Fruit fly (Drosophila melanogaster) Kc167 (cell line): Measurements from ENCODE around the gene CG1628.

Source experiments
- Myc ChIP-seq: fragments of >200 bp; optimal IDR thresholded peaks from 2 replicates; lab custom pipeline; 2017; ENCODE audit warnings: missing external identifiers
- Sin3A ChIP-seq: fragments of >200 bp; optimal IDR thresholded peaks from 2 replicates; lab custom pipeline; 2018; ENCODE audit warnings: missing external identifiers
- h ChIP-seq: fragments of >200 bp; optimal IDR thresholded peaks from 3 replicates; lab custom pipeline; 2018; ENCODE audit warnings: missing external identifiers
- insv ChIP-seq: fragments of >200 bp; optimal IDR thresholded peaks from 3 replicates; lab custom pipeline; 2018; ENCODE audit warnings: missing external identifiers
- psq ChIP-seq: fragments of >200 bp; optimal IDR thresholded peaks from 2 replicates; lab custom pipeline; 2017; ENCODE audit warnings: missing external identifiers
- ttk ChIP-seq: sonication (Bioruptor generic); optimal IDR thresholded peaks from 2 replicates; lab custom pipeline; 2017; ENCODE audit warnings: missing external identifiers

CG1628 gene

DNA sequence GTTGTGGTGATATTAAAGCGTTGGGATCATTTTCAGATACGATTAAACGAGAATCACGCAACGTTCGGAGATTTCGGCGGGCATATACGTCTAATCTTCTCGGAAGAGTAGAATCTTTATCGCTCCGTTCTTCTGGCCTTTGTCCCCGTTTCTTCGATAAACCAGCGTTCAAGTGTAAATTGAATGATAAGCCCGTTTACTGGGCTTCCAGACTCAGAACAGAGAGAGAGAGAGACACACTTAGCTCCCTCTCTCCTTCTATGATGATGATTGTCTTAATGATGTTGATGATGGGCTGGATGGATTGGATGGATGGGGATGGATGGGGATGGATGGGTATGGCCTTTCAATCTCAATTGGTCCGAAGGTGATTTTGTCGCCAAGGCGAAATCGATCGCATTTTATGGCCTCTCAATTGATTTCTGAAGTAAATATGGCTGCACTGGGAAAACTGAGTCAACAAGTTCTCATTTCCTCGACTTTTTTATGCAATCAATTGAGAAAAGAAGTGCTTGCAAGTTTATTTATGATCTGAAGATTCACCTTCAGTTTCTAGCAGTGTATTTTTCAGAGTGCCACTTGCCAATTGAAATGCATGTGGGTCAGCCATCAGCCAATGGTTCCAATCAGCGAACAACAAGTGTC, 21.9 kb downstream of the CG1628 start:
- no peak for TF ChIP-seq Sin3A
- no peak for TF ChIP-seq Myc
- no peak for TF ChIP-seq ttk
- TF ChIP-seq psq: no peak
- TF ChIP-seq insv (lab: Kevin White, UChicago): no peak
- TF ChIP-seq h (lab: Kevin White, UChicago): no peak

- TF ChIP-seq insv (lab: Kevin White, UChicago) (no peak), psq (no peak), h (lab: Kevin White, UChicago) (no peak)
These were observed 22.9 kb downstream of the CG1628 start for dm6 chrX:10579569-10579968.

DNA sequence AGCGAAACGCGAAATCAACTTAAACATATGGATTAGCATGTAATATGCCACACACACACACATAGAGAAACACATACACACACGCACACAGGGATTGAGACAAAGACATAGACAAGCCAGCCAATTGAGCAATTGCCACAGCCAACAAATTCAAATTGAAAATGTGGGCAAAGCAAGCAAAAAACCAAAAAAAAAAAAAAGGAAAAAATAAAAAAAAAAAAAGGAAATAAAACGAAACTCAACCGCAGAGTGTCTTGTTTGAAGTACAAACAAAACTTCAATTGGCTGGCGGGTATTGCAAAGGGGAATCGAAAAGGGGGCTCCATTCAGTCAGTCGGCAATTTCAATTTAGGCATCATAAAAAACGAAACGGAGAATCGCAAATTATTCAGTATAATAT, 24.7 kb downstream of the CG1628 start:
- TF ChIP-seq h (lab: Kevin White, UChicago) (no peak), Sin3A (no peak), insv (lab: Kevin White, UChicago) (no peak), psq (no peak), ttk (no peak), Myc (no peak)

dm6 chrX:10576993-10577392, 25.5 kb downstream of the CG1628 start:
- TF ChIP-seq Myc (no peak), Sin3A (no peak), insv (lab: Kevin White, UChicago) (no peak), psq (no peak), h (lab: Kevin White, UChicago) (no peak), ttk (no peak)

DNA sequence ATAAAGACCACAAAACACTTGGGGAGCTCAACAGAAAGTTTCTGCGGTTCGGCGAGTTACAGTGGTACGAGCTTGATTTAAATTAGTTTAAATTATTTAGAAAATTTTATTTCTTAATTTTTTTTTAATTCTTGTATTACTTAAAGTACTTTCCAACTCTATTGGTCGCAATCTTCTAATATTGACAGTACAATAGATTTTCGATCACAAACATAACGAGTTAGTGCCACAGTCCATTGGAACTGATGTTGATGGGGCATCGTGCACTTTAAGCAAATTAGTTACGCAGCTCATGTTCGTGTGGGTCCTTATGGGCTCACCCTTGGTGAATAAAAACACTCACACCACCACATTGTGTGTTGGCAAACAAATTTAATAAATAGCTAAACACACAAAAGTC, 29.0 kb downstream of the CG1628 start:
- TF ChIP-seq Myc: no peak

dm6 chrX:10570142-10570756, 32.3 kb downstream of the CG1628 start:
- no peak for TF ChIP-seq Myc
- TF ChIP-seq ttk: no peak
- no peak for TF ChIP-seq psq
- no peak for TF ChIP-seq Sin3A
- TF ChIP-seq insv (lab: Kevin White, UChicago): no peak
- TF ChIP-seq h (lab: Kevin White, UChicago): no peak

DNA sequence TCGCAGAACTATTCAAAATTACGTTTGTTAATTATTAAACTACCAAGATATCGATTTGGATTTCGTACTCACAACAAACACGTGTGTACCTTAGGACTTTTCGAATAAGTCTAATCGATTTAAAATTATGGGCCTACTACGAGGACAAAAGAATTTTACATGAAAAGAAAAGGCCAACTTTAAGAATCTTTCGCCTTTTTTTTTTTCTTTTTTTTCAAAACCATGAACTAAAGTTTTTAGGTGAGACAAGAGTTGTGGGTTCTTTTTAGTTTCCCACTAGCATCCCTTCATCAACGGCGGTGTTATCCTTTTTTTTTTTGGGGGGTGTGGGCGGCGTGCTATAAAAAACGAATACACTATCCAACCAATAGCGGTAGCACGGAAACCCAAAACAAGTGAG, 36.0 kb downstream of the CG1628 start, which contains the start of gene CG15296:
Gene CG15296, minus strand, starts transcription at position 101 of the 400 bp plus-strand sequence.
- no peak for TF ChIP-seq Myc
- TF ChIP-seq psq: no peak
- no peak for TF ChIP-seq Sin3A
- TF ChIP-seq insv (lab: Kevin White, UChicago): no peak
- TF ChIP-seq ttk: no peak
- TF ChIP-seq h (lab: Kevin White, UChicago): no peak

DNA sequence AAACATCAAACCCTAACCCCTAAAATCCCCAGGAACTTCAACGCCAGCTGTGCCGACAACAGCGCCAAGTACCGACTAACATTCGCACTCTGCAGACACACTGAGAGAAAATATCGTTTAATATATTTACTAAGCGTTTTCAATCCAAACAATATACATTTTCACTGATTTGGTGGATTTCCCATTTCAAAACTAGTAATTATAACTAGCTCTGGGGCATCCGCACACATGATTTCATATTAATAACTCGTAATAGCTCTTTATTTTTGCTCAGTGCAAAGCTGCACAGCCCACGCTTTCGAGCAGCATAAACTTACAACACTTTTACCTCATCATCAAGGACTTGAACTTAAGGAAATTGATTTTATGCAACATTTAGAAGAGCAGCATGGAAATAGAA, 38.4 kb downstream of the CG1628 start:
- TF ChIP-seq Myc: no peak
- TF ChIP-seq Sin3A: no peak
- no peak for TF ChIP-seq ttk

DNA sequence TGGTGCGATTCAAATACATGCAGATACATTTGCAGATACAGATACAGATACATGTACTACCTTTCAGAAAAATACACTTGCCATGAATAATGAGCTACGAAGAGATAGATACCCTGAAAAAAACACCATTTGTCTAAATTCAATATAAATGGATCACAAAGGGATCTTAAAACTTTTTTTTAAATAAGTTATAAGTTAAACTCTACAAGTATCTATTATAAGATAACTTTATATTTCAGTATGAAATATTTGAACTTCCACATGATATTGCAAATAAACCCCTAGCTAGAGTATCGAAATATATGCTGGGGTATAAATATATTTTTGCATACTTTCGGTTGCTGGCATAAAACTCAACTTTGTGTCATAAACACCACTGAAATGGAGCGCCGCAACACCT, 41.1 kb downstream of the CG1628 start:
- TF ChIP-seq ttk: no peak
- TF ChIP-seq psq: no peak
- no peak for TF ChIP-seq Sin3A
- TF ChIP-seq insv (lab: Kevin White, UChicago): no peak
- TF ChIP-seq h (lab: Kevin White, UChicago): no peak
- TF ChIP-seq Myc: no peak

DNA sequence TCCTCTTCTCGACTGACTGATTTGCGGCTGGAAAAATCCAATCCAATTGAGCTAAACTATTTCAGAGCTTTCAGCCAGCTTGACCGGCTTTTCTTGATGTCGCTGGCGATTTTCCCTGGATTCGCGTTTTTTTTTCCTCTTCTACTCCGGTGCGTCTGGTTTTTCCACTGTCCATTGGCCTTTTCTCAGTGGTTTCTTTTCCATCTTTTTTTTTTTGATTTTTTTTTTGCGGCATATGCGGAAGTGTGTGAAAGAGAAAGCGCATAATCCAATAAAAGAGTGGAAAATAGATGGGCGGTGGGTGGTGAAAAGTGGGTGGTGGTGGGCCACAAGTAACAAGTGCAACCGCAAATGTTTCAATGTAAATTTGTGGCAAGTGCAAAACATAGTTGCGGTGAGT, 44.5 kb downstream of the CG1628 start:
- TF ChIP-seq insv (lab: Kevin White, UChicago) (no peak), Myc (no peak), h (lab: Kevin White, UChicago) (no peak), Sin3A (no peak), ttk (no peak), psq (no peak)

DNA sequence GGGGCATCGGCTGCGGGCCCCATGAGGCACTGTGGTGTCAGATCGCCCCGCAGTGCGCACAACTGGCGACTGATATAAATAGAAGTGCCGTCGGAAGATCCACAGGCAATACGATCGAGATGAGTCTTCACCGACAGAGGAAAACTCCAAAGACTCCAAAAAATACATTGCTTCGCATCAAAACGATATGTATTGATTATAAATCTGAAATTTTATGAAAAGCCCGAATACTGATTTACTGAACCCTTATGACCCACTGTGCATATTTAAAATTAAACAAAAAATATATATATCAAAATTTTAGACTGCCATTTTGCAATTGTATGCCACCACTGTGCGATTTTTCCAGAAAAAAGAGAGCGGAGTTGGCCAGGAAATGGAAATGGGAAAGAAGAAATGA, 45.1 kb downstream of the CG1628 start:
- TF ChIP-seq psq (no peak), insv (lab: Kevin White, UChicago) (no peak), ttk (no peak), Sin3A (no peak), Myc (no peak), h (lab: Kevin White, UChicago) (no peak)

DNA sequence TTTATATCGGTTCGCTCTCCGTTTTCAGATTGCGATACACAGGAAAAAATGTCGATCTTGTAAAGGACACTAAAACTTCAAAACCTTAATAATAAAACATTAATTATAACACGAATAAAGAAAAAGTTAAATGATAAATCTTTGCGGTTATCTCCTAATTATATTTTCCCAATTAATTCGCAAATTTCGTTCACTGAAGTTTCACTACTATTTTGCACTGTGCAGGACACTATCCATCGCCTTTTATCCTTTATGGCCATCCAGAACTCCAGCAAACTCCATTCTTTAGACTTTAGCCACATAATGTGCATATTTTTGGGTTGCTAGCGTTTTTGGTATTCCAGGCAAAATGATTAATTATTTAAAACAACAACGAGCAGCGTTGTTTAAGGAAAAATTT, 53.5 kb downstream of the CG1628 start:
- TF ChIP-seq h (lab: Kevin White, UChicago) (no peak), psq (no peak), ttk (no peak), Sin3A (no peak), insv (lab: Kevin White, UChicago) (no peak), Myc (no peak)
